Worm (Caenorhabditis elegans) whole organism, L4/young adult: Measurements from ENCODE around the gene spp-26.

Experiments used
- W03F9.2 ChIP-seq: fragments of 150-350 bp; optimal IDR thresholded peaks from 2 replicates; lab custom pipeline; 2014; ENCODE audit warnings: missing biosample characterization, missing genetic modification characterization
- dao-5 ChIP-seq: sonication (generic microtip); optimal IDR thresholded peaks from 2 replicates; lab custom pipeline; 2016; ENCODE audit warnings: missing genotype, missing genetic modification characterization, moderate library complexity, missing compliant biosample characterization
- him-1 ChIP-seq: sonication (generic microtip); optimal IDR thresholded peaks from 2 replicates; lab custom pipeline; 2016; ENCODE audit warnings: missing genotype, missing genetic modification reagents, missing genetic modification characterization, missing compliant biosample characterization

ce11 chrV:6605275-6605674 is 46.3 kb upstream of the spp-26 start, which contains the start of gene ZK1055.7:
- TF ChIP-seq him-1 (tag; lab: Kevin White, UChicago) (no peak), dao-5 (tag; lab: Kevin White, UChicago) (no peak), W03F9.2 (tag; lab: Kevin White, UChicago) (no peak)
